Worm (Caenorhabditis elegans) whole organism, young adult: ENCODE results near the gene klp-6.
A peak's percentile ranks its signal among the peaks of the same experiment; 100 is the strongest.

ENCODE experiments used
- B0035.1 ChIP-seq: sonication (generic microtip); optimal IDR thresholded peaks from 2 replicates; lab custom pipeline; 2016; ENCODE audit warnings: missing genetic modification characterization, mild to moderate bottlenecking, missing compliant biosample characterization, missing genotype, missing genetic modification reagents
- B0261.1 ChIP-seq: sonication (generic microtip); optimal IDR thresholded peaks from 2 replicates; lab custom pipeline; 2016; ENCODE audit warnings: mild to moderate bottlenecking, missing genetic modification characterization, moderate library complexity, missing compliant biosample characterization
- C17E4.6 ChIP-seq: fragments of 200-800 bp; sonication (Bioruptor generic); IDR thresholded peaks from 2 replicates; pipeline ENCODE4 v1.3.6; 2022; ENCODE audit warnings: missing genetic modification reagents, missing genetic modification characterization, missing compliant biosample characterization
- D2030.7 ChIP-seq: fragments of 200-800 bp; sonication (Bioruptor generic); IDR thresholded peaks from 2 replicates; pipeline ENCODE4 v1.3.6; 2022; ENCODE audit warnings: missing genetic modification reagents, missing genetic modification characterization, missing compliant biosample characterization
- F10E7.11 ChIP-seq: sonication (generic microtip); optimal IDR thresholded peaks from 2 replicates; lab custom pipeline; 2017; ENCODE audit warnings: mild to moderate bottlenecking, missing genetic modification characterization, moderate library complexity, missing compliant biosample characterization
- F22D6.2 ChIP-seq: sonication (generic microtip); optimal IDR thresholded peaks from 2 replicates; lab custom pipeline; 2016; ENCODE audit warnings: mild to moderate bottlenecking, missing genetic modification characterization, missing compliant biosample characterization
- F33H1.4 ChIP-seq: fragments of 200-800 bp; sonication (Bioruptor generic); IDR thresholded peaks from 2 replicates; pipeline ENCODE4 v1.3.6; 2022; ENCODE audit warnings: missing genetic modification reagents, missing genetic modification characterization, missing compliant biosample characterization
- F39B2.1 ChIP-seq: fragments of 200-800 bp; sonication (Bioruptor generic); IDR thresholded peaks from 2 replicates; pipeline ENCODE4 v1.3.6; 2022; ENCODE audit warnings: missing genetic modification reagents, missing genetic modification characterization, missing compliant biosample characterization
- F49E8.2 ChIP-seq: sonication (generic microtip); optimal IDR thresholded peaks from 3 replicates; lab custom pipeline; 2017; ENCODE audit warnings: missing genetic modification characterization, mild to moderate bottlenecking, missing compliant biosample characterization, antibody characterized with exemption, moderate library complexity; ENCODE audit not compliant: insufficient read depth
- Y79H2A.3 ChIP-seq: fragments of 200-800 bp; sonication (Bioruptor generic); conservative IDR thresholded peaks from 2 replicates; pipeline ENCODE4 v1.3.6; 2022; ENCODE audit warnings: missing genetic modification reagents, missing genetic modification characterization, missing compliant biosample characterization
- atf-7 ChIP-seq: sonication (generic microtip); optimal IDR thresholded peaks from 2 replicates; lab custom pipeline; 2017; ENCODE audit warnings: mild to moderate bottlenecking, missing genetic modification characterization, missing compliant biosample characterization
- athp-1 ChIP-seq: sonication (generic microtip); optimal IDR thresholded peaks from 2 replicates; lab custom pipeline; 2017; ENCODE audit warnings: mild to moderate bottlenecking, missing genetic modification characterization, missing compliant biosample characterization
- attf-5 ChIP-seq: fragments of 200-800 bp; sonication (Bioruptor generic); optimal IDR thresholded peaks from 2 replicates; lab custom pipeline; 2018; ENCODE audit warnings: mild to moderate bottlenecking, missing genetic modification characterization, missing compliant biosample characterization
- cebp-1 ChIP-seq, 2 experiments: fragments of 200-800 bp in 1 of 2; sonication (Bioruptor generic) in 1 of 2; sonication (generic microtip) in 1 of 2; IDR thresholded peaks in 1 of 2; optimal IDR thresholded peaks in 1 of 2; 2 replicates each; pipeline versions ENCODE4 v1.3.6 to Lab custom; 2017 to 2022; ENCODE audit warnings: missing compliant biosample characterization in 2 of 2, missing genetic modification characterization in 2 of 2, mild to moderate bottlenecking in 1 of 2, missing genetic modification reagents in 1 of 2, moderate library complexity in 1 of 2
- ceh-100 ChIP-seq: fragments of 200-800 bp; sonication (Bioruptor generic); IDR thresholded peaks from 2 replicates; pipeline ENCODE4 v1.3.6; 2022; ENCODE audit warnings: missing genetic modification reagents, missing genetic modification characterization, missing compliant biosample characterization
- dpl-1 ChIP-seq: fragments of 150-350 bp; optimal IDR thresholded peaks from 2 replicates; lab custom pipeline; 2014; ENCODE audit warnings: missing biosample characterization, missing genetic modification reagents, missing genetic modification characterization
- egl-18 ChIP-seq: fragments of 200-800 bp; sonication (Bioruptor generic); IDR thresholded peaks from 2 replicates; pipeline ENCODE4 v1.3.6; 2022; ENCODE audit warnings: missing genetic modification reagents, missing genetic modification characterization, missing compliant biosample characterization
- egrh-3 ChIP-seq: fragments of 200-800 bp; sonication (Bioruptor generic); IDR thresholded peaks from 2 replicates; pipeline ENCODE4 v1.3.6; 2022; ENCODE audit warnings: missing genetic modification reagents, missing genetic modification characterization, missing compliant biosample characterization
- hrde-1 ChIP-seq: sonication (generic microtip); optimal IDR thresholded peaks from 2 replicates; lab custom pipeline; 2016; ENCODE audit warnings: missing genetic modification characterization, mild to moderate bottlenecking, missing compliant biosample characterization, moderate library complexity, missing genotype, missing genetic modification reagents, borderline replicate concordance
- lin-54 ChIP-seq: fragments of 200-800 bp; sonication (Bioruptor generic); optimal IDR thresholded peaks from 2 replicates; lab custom pipeline; 2018; ENCODE audit warnings: mild to moderate bottlenecking, missing genetic modification characterization, missing compliant biosample characterization
- lir-1 ChIP-seq: fragments of 200-800 bp; sonication (Bioruptor generic); conservative IDR thresholded peaks from 2 replicates; pipeline ENCODE4 v1.3.6; 2022; ENCODE audit warnings: missing genetic modification reagents, missing genetic modification characterization, missing compliant biosample characterization
- lsl-1 ChIP-seq: fragments of 200-800 bp; sonication (Bioruptor generic); optimal IDR thresholded peaks from 2 replicates; lab custom pipeline; 2018; ENCODE audit warnings: mild to moderate bottlenecking, missing genetic modification characterization, moderate library complexity, missing compliant biosample characterization
- lsy-27 ChIP-seq: sonication (generic microtip); optimal IDR thresholded peaks from 2 replicates; lab custom pipeline; 2017; ENCODE audit warnings: missing genetic modification characterization, mild to moderate bottlenecking, missing compliant biosample characterization, antibody characterized with exemption, missing genotype, borderline replicate concordance; ENCODE audit not compliant: insufficient read depth
- mcd-1 ChIP-seq: fragments of 200-800 bp; sonication (Bioruptor generic); IDR thresholded peaks from 2 replicates; pipeline ENCODE4 v1.3.6; 2022; ENCODE audit warnings: missing genetic modification reagents, missing genetic modification characterization, missing compliant biosample characterization
- mes-4 ChIP-seq: sonication (generic microtip); optimal IDR thresholded peaks from 2 replicates; lab custom pipeline; 2016; ENCODE audit warnings: missing genotype, missing genetic modification characterization, missing compliant biosample characterization
- mxl-1 ChIP-seq: sonication (generic microtip); optimal IDR thresholded peaks from 2 replicates; lab custom pipeline; 2016; ENCODE audit warnings: missing genetic modification characterization, missing compliant biosample characterization
- nfya-1 ChIP-seq: sonication (generic microtip); optimal IDR thresholded peaks from 2 replicates; lab custom pipeline; 2017; ENCODE audit warnings: antibody characterized with exemption, missing compliant biosample characterization, missing genetic modification characterization, borderline replicate concordance; ENCODE audit not compliant: insufficient read depth
- pbrm-1 ChIP-seq: fragments of 200-800 bp; sonication (Bioruptor generic); IDR thresholded peaks from 2 replicates; pipeline ENCODE4 v1.3.6; 2022; ENCODE audit warnings: missing genetic modification reagents, missing genetic modification characterization, missing compliant biosample characterization
- rcor-1 ChIP-seq: fragments of 200-800 bp; sonication (Bioruptor generic); IDR thresholded peaks from 2 replicates; pipeline ENCODE4 v1.3.6; 2022; ENCODE audit warnings: missing genetic modification reagents, missing genetic modification characterization, missing compliant biosample characterization
- repo-1 ChIP-seq: sonication (generic microtip); optimal IDR thresholded peaks from 2 replicates; lab custom pipeline; 2017; ENCODE audit warnings: mild to moderate bottlenecking, missing genetic modification characterization, missing compliant biosample characterization
- sea-2 ChIP-seq: fragments of 200-800 bp; sonication (Bioruptor generic); IDR thresholded peaks from 2 replicates; pipeline ENCODE4 v1.3.6; 2022; ENCODE audit warnings: missing genetic modification characterization, missing compliant biosample characterization
- snpc-4 ChIP-seq, 5 experiments: fragments of 150-350 bp in 1 of 5; sonication (generic microtip) in 4 of 5; optimal IDR thresholded peaks; 2 replicates each; lab custom pipeline; 2014 to 2018; ENCODE audit warnings: missing genetic modification characterization in 5 of 5, missing biosample characterization in 3 of 5, antibody characterized with exemption in 2 of 5, mild to moderate bottlenecking in 2 of 5, missing compliant biosample characterization in 2 of 5, missing genotype in 2 of 5, moderate library complexity in 2 of 5, missing genetic modification reagents in 1 of 5
- tbp1 ChIP-seq: fragments of 200-800 bp; sonication (Bioruptor generic); optimal IDR thresholded peaks from 2 replicates; lab custom pipeline; 2018; ENCODE audit warnings: mild to moderate bottlenecking, missing genetic modification characterization, missing compliant biosample characterization
- unc-130 ChIP-seq: sonication (generic microtip); optimal IDR thresholded peaks from 2 replicates; lab custom pipeline; 2016; ENCODE audit warnings: missing genetic modification reagents, missing genetic modification characterization, missing compliant biosample characterization
- xnd-1 ChIP-seq: sonication (generic microtip); optimal IDR thresholded peaks from 2 replicates; lab custom pipeline; 2016; ENCODE audit warnings: missing genotype, missing genetic modification reagents, missing genetic modification characterization, missing compliant biosample characterization
- zim-3 ChIP-seq: sonication (generic microtip); optimal IDR thresholded peaks from 2 replicates; lab custom pipeline; 2017; ENCODE audit warnings: mild to moderate bottlenecking, missing genetic modification characterization, moderate library complexity, missing compliant biosample characterization
- ztf-25 ChIP-seq: fragments of 200-800 bp; sonication (Bioruptor generic); IDR thresholded peaks from 2 replicates; pipeline ENCODE4 v1.3.6; 2022; ENCODE audit warnings: missing genetic modification reagents, missing genetic modification characterization, missing compliant biosample characterization
- ztf-6 ChIP-seq: fragments of 200-800 bp; sonication (Bioruptor generic); IDR thresholded peaks from 2 replicates; pipeline ENCODE4 v1.3.6; 2022; ENCODE audit warnings: missing genetic modification reagents, missing genetic modification characterization, missing compliant biosample characterization

Gene klp-6

DNA sequence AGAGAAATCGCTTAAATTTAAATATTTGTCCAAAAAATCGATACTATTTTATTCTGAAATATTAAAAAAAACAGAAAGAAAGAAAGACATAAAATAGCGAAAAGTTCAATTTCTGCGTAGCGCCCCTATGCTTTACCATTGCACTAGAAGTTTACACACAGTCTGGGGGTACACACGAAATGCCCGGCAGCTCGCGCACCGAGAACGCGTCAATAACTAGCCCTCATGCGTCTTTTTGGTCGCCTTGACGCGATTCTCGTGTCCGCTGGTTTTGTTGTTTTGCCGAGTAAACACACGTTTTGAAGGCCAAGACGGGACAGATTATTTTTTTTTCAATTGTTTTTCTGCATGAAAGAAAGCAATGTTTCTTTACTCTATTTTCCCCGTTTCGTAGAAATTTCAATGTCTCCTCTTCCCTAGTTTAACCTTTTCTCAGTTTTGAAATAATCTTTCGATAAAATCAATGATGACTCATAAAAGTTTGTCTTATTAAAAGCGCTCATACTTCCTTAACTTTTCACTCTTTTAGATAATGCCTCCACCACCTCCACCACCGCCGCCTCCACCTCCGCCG is 12.5 kb upstream of the klp-6 start, which contains the start of gene wip-1 (continued):
- TF ChIP-seq hrde-1 (peak; percentile 82), tbp1 (GFP tag; lab: Kevin White, UChicago) (peak; percentile 79), F33H1.4 (GFP tag; lab: Robert Waterston, UW) (peak; percentile 92), lir-1 (GFP tag; lab: Robert Waterston, UW) (peak; percentile 95), attf-5 (GFP tag; lab: Kevin White, UChicago) (peak; percentile 100), B0035.1 (tag; lab: Kevin White, UChicago) (peak; percentile 89), ceh-100 (GFP tag; lab: Robert Waterston, UW) (peak; percentile 89), mcd-1 (GFP tag; lab: Robert Waterston, UW) (peak; percentile 96), cebp-1 (GFP tag; IDR thresholded peaks at IDR 0.05; lab: Robert Waterston, UW) (peak; percentile 90), cebp-1 (tag; optimal IDR thresholded peaks at IDR 0.05; lab: Kevin White, UChicago) (peak; percentile 97), atf-7 (tag; lab: Kevin White, UChicago) (peak; percentile 92), F10E7.11 (tag; lab: Kevin White, UChicago) (peak; percentile 71), Y79H2A.3 (GFP tag; lab: Robert Waterston, UW) (peak; percentile 83), nfya-1 (no peak), ztf-6 (GFP tag; lab: Robert Waterston, UW) (0 out of 2 replicates have a peak, but pooled peaks have one; percentile 73), ztf-25 (peak; percentile 47; the same call in 1 of the 2 replicates), B0261.1 (peak; percentile 34), pbrm-1 (GFP tag; lab: Robert Waterston, UW) (peak; percentile 99), lin-54 (GFP tag; lab: Kevin White, UChicago) (peak; percentile 98), C17E4.6 (GFP tag; lab: Robert Waterston, UW) (peak; percentile 96), F39B2.1 (GFP tag; lab: Robert Waterston, UW) (peak; percentile 93), egrh-3 (GFP tag; lab: Robert Waterston, UW) (peak; percentile 64), lsl-1 (peak; percentile 93), lsy-27 (tag; lab: Kevin White, UChicago) (peak; percentile 81), xnd-1 (tag; lab: Kevin White, UChicago) (peak; percentile 86), sea-2 (GFP tag; lab: Robert Waterston, UW) (peak; percentile 87), mes-4 (tag; lab: Kevin White, UChicago) (no peak), dpl-1 (peak; percentile 86), repo-1 (tag; lab: Kevin White, UChicago) (peak; percentile 96), F22D6.2 (peak; percentile 87), rcor-1 (GFP tag; lab: Robert Waterston, UW) (peak; percentile 98), D2030.7 (GFP tag; lab: Robert Waterston, UW) (peak; percentile 96), egl-18 (peak; percentile 86), unc-130 (GFP tag; lab: Kevin White, UChicago) (peak; percentile 96), zim-3 (tag; lab: Kevin White, UChicago) (peak; percentile 64)

DNA sequence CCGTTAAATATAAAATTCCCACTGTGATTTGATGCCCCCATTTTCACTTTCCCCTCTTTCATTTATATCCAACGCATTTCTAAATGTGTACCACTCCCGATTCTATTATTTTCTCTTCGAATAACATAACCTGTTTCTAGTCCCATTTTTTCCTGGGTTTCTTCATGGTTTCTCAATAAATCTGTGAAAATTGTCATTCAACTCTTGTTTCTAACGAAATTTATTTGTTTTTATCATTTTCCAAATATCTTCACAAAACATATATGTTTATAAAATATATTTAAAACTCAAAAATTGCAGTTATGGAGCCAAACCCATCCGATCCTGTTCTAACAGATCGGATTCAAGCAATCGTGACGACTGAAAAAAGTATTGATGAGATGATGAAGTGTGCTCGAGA is 9.8 kb upstream of the klp-6 start, which contains the start of gene mdt-11:
mdt-11 (plus strand) TSS at position 301 of the 400 bp plus-strand sequence.
- no peak for TF ChIP-seq B0035.1 (tag; lab: Kevin White, UChicago)
- TF ChIP-seq ztf-25 = no peak
- TF ChIP-seq F49E8.2 (tag; lab: Kevin White, UChicago) = no peak
- TF ChIP-seq athp-1 (tag; lab: Kevin White, UChicago) = no peak
- no peak for TF ChIP-seq mxl-1
- no peak for TF ChIP-seq snpc-4 (GFP tag; optimal IDR thresholded peaks at IDR 0.05; lab: Kevin White, UChicago)
- TF ChIP-seq snpc-4 (tag; optimal IDR thresholded peaks at IDR 0.05; lab: Kevin White, UChicago) = no peak
